Fruit fly (Drosophila melanogaster) whole organism, pupa: ENCODE results near the gene CG10237.

Experiments used
- CG10348 ChIP-seq: fragments of 200-800 bp; sonication (Bioruptor generic); IDR thresholded peaks from 2 replicates; pipeline ENCODE4 v1.3.6; 2022; ENCODE audit warnings: missing biosample characterization, missing genetic modification characterization
- CG12605 ChIP-seq: fragments of 200-800 bp; sonication (Bioruptor generic); IDR thresholded peaks from 2 replicates; pipeline ENCODE4 v1.3.6; 2022; ENCODE audit warnings: missing biosample characterization, missing genetic modification characterization
- CG13204 ChIP-seq: fragments of 200-800 bp; sonication (Bioruptor generic); optimal IDR thresholded peaks from 2 replicates; lab custom pipeline; 2018; ENCODE audit warnings: missing biosample characterization, mild to moderate bottlenecking, missing genetic modification characterization, moderate library complexity
- CG14655 ChIP-seq: fragments of 200-800 bp; sonication (Bioruptor generic); optimal IDR thresholded peaks from 3 replicates; lab custom pipeline; 2017; ENCODE audit warnings: mild to moderate bottlenecking, missing biosample characterization, missing genetic modification reagents, missing genetic modification characterization
- CG15710 ChIP-seq: fragments of 200-800 bp; sonication (Bioruptor generic); optimal IDR thresholded peaks from 2 replicates; lab custom pipeline; 2018; ENCODE audit warnings: missing biosample characterization, mild to moderate bottlenecking, missing genetic modification characterization, moderate library complexity
- CG17806 ChIP-seq: fragments of 200-800 bp; sonication (Bioruptor generic); optimal IDR thresholded peaks from 2 replicates; lab custom pipeline; 2018; ENCODE audit warnings: missing biosample characterization, mild to moderate bottlenecking, missing genetic modification characterization, moderate library complexity
- CG32121 ChIP-seq: fragments of 200-800 bp; sonication (Bioruptor generic); IDR thresholded peaks from 2 replicates; pipeline ENCODE4 v1.3.6; 2022; ENCODE audit warnings: missing biosample characterization, missing genetic modification characterization
- CG34367 ChIP-seq: fragments of 200-800 bp; sonication (Bioruptor generic); optimal IDR thresholded peaks from 2 replicates; lab custom pipeline; 2018; ENCODE audit warnings: missing biosample characterization, mild to moderate bottlenecking, missing genetic modification characterization
- CG4496 ChIP-seq: fragments of 200-800 bp; sonication (Bioruptor generic); IDR thresholded peaks from 3 replicates; pipeline ENCODE4 v1.3.6; 2022; ENCODE audit warnings: missing biosample characterization, missing genetic modification characterization
- CG8159 ChIP-seq: fragments of 200-800 bp; sonication (Bioruptor generic); optimal IDR thresholded peaks from 3 replicates; lab custom pipeline; 2018; ENCODE audit warnings: missing biosample characterization, mild to moderate bottlenecking, missing genetic modification characterization, moderate library complexity
- CG8301 ChIP-seq: fragments of 200-800 bp; sonication (Bioruptor generic); optimal IDR thresholded peaks from 2 replicates; lab custom pipeline; 2018; ENCODE audit warnings: missing biosample characterization, mild to moderate bottlenecking, missing genetic modification characterization
- CG9948 ChIP-seq: fragments of 200-800 bp; sonication (Bioruptor generic); optimal IDR thresholded peaks from 2 replicates; lab custom pipeline; 2018; ENCODE audit warnings: missing biosample characterization, mild to moderate bottlenecking, missing genetic modification characterization, moderate library complexity
- D1 ChIP-seq: fragments of 200-800 bp; sonication (Bioruptor generic); optimal IDR thresholded peaks from 2 replicates; lab custom pipeline; 2018; ENCODE audit warnings: missing biosample characterization, mild to moderate bottlenecking, missing genetic modification characterization, moderate library complexity
- EcR ChIP-seq: fragments of 200-800 bp; sonication (Bioruptor generic); optimal IDR thresholded peaks from 3 replicates; lab custom pipeline; 2019; ENCODE audit warnings: missing biosample characterization, missing genetic modification characterization, mild to moderate bottlenecking, moderate library complexity, missing genetic modification reagents
- Ets98B ChIP-seq: fragments of 200-800 bp; sonication (Bioruptor generic); IDR thresholded peaks from 2 replicates; pipeline ENCODE4 v1.3.6; 2022; ENCODE audit warnings: missing biosample characterization, missing genetic modification characterization
- Pif1A ChIP-seq: fragments of 200-800 bp; sonication (Bioruptor generic); optimal IDR thresholded peaks from 3 replicates; lab custom pipeline; 2016; ENCODE audit warnings: missing biosample characterization, missing genetic modification characterization
- Pif1B ChIP-seq: fragments of 200-800 bp; sonication (Bioruptor generic); optimal IDR thresholded peaks from 3 replicates; lab custom pipeline; 2016; ENCODE audit warnings: missing biosample characterization, missing genetic modification characterization
- Snoo ChIP-seq: fragments of 200-800 bp; sonication (Bioruptor generic); optimal IDR thresholded peaks from 3 replicates; lab custom pipeline; 2017; ENCODE audit warnings: missing biosample characterization, mild to moderate bottlenecking, missing genetic modification characterization, inconsistent platforms
- fd96Ca ChIP-seq: fragments of 200-800 bp; sonication (Bioruptor generic); IDR thresholded peaks from 3 replicates; pipeline ENCODE4 v1.3.6; 2022; ENCODE audit warnings: missing biosample characterization, missing genetic modification characterization
- gl ChIP-seq: fragments of 200-800 bp; sonication (Bioruptor generic); optimal IDR thresholded peaks from 2 replicates; lab custom pipeline; 2018; ENCODE audit warnings: missing biosample characterization, mild to moderate bottlenecking, missing genetic modification characterization
- rn ChIP-seq: fragments of 200-800 bp; sonication (Bioruptor generic); IDR thresholded peaks from 2 replicates; pipeline ENCODE4 v1.3.6; 2022; ENCODE audit warnings: missing biosample characterization, missing genetic modification characterization

Gene CG10237

dm6 chr2L:19442627-19443026, at the start of gene CG10237:
Gene CG10237, minus strand, starts transcription at chr2L:19442727.
- no peak for TF ChIP-seq Pif1B
- TF ChIP-seq CG14655 (GFP tag; lab: Kevin White, UChicago): no peak
- no peak for TF ChIP-seq CG32121 (GFP tag; lab: Robert Waterston, UW)
- TF ChIP-seq Pif1A: no peak
- TF ChIP-seq CG4496: no peak
- no peak for TF ChIP-seq CG10348
- no peak for TF ChIP-seq fd96Ca
- TF ChIP-seq gl (tag; lab: Kevin White, UChicago): no peak
- TF ChIP-seq, all 21 proteins: peak for 0

DNA sequence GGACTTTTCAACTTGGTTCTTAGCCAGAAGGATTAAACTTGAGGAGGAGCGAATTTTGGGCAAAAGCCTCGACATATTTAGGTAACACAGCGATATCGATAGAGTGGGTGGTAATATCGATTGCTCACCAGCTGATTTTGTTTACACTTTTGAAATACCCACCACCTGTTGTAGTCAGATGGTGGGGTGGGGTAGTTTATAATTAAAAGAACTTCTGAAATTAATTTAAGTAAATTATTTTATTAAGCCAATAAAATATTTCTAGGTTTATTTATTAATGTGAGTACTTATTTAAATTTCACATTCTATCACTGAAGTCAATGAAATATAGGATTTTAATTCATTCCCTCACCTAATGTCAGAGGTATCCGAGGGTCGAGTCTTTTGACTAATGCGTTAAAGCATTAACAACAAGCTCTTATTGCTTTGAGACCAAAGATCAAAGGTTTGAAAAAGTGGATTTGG, 47.5 kb upstream of the CG10237 start, which contains the start of the genes CG10194 and CG18094:
Gene CG10194, minus strand, starts transcription at position 108 of the 465 bp plus-strand sequence.
Gene CG18094, plus strand, starts transcription at position 266 of the 465 bp plus-strand sequence.
- TF ChIP-seq CG10348 (no peak), D1 (tag; lab: Kevin White, UChicago) (no peak), EcR (GFP tag; lab: Kevin White, UChicago) (no peak), CG12605 (peak; percentile 61), CG4496 (peak; percentile 40; the same call in 1 of the 3 replicates), CG32121 (GFP tag; lab: Robert Waterston, UW) (peak; percentile 50)

DNA sequence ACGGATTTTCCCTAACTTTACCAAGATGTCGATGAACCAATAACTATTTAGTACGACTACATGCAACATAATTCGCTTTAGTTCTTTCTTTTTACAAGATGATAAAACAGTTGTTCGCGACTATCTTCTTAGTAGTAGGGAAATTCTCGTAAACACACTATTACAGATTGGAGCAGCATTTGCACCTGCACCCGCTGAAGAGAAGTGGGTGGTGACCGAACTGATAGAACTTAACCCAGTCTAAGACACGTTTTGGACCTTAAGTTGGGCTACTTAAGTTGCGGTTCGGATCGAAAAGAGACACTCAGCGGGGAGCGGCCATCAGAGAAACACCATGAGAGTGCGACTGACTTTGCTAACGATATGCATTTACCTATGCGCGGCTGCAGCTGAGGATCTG, 44.7 kb upstream of the CG10237 start, which contains the start of gene CG13083:
Gene CG13083, plus strand, starts transcription at position 301 of the 400 bp plus-strand sequence.
- TF ChIP-seq CG8301 (tag; lab: Kevin White, UChicago): no peak
- TF ChIP-seq Pif1A: no peak
- TF ChIP-seq EcR (GFP tag; lab: Kevin White, UChicago): no peak
- TF ChIP-seq Pif1B: no peak
- no peak for TF ChIP-seq CG14655 (GFP tag; lab: Kevin White, UChicago)
- TF ChIP-seq CG32121 (GFP tag; lab: Robert Waterston, UW): no peak
- no peak for TF ChIP-seq gl (tag; lab: Kevin White, UChicago)
- no peak for TF ChIP-seq D1 (tag; lab: Kevin White, UChicago)
- no peak for TF ChIP-seq CG4496
- no peak for TF ChIP-seq rn
- TF ChIP-seq CG17806 (tag; lab: Kevin White, UChicago): no peak
- TF ChIP-seq CG10348: no peak
- no peak for TF ChIP-seq CG12605
- TF ChIP-seq CG34367 (tag; lab: Kevin White, UChicago): no peak
- no peak for TF ChIP-seq fd96Ca
- no peak for TF ChIP-seq CG13204 (GFP tag; lab: Kevin White, UChicago)
- TF ChIP-seq Ets98B (GFP tag; lab: Robert Waterston, UW): no peak
- TF ChIP-seq CG8159: no peak
- TF ChIP-seq CG15710 (tag; lab: Kevin White, UChicago): no peak

DNA sequence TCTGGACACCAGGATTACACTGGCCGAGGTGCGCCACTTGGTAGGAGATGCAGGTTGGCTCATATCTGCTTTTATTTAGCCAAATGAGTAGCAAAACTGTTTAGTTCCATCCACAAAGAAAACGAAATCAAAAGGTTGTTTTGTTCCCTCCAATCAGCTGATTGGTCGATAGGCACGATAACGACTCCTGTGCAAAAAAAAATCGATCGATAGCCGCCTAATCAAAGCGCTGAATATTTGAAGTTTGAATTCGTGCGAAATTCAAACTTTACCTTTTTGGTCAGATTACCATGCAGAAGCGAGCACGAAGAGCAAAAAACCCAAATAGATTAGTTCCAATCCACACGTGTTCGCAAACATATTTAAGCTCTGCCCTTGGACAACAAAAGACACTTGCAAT, 42.0 kb upstream of the CG10237 start, which contains the start of the genes CG10195 and CG13084:
Gene CG10195, minus strand, starts transcription at position 167 of the 400 bp plus-strand sequence.
Gene CG13084, plus strand, starts transcription at position 392 of the 400 bp plus-strand sequence.
- TF ChIP-seq Snoo (tag; lab: Kevin White, UChicago) (no peak), CG8301 (tag; lab: Kevin White, UChicago) (no peak), rn (no peak), CG9948 (tag; lab: Kevin White, UChicago) (no peak), CG17806 (tag; lab: Kevin White, UChicago) (no peak), CG32121 (GFP tag; lab: Robert Waterston, UW) (no peak), CG10348 (no peak), EcR (GFP tag; lab: Kevin White, UChicago) (no peak), gl (tag; lab: Kevin White, UChicago) (no peak), CG15710 (tag; lab: Kevin White, UChicago) (no peak), D1 (tag; lab: Kevin White, UChicago) (no peak), CG14655 (GFP tag; lab: Kevin White, UChicago) (no peak), Pif1B (no peak), CG13204 (GFP tag; lab: Kevin White, UChicago) (no peak), CG12605 (no peak), CG34367 (tag; lab: Kevin White, UChicago) (no peak), CG4496 (no peak), CG8159 (no peak)

dm6 chr2L:19480406-19481334, 38.1 kb upstream of the CG10237 start:
- TF ChIP-seq CG17806 (tag; lab: Kevin White, UChicago): no peak
- TF ChIP-seq D1 (tag; lab: Kevin White, UChicago): no peak
- TF ChIP-seq CG4496: no peak
- TF ChIP-seq CG13204 (GFP tag; lab: Kevin White, UChicago): no peak
- no peak for TF ChIP-seq Pif1B
- no peak for TF ChIP-seq EcR (GFP tag; lab: Kevin White, UChicago)
- TF ChIP-seq Ets98B (GFP tag; lab: Robert Waterston, UW): no peak
- TF ChIP-seq CG8159: no peak
- no peak for TF ChIP-seq Snoo (tag; lab: Kevin White, UChicago)
- TF ChIP-seq CG12605: no peak
- no peak for TF ChIP-seq fd96Ca
- no peak for TF ChIP-seq rn
- TF ChIP-seq CG15710 (tag; lab: Kevin White, UChicago): no peak
- no peak for TF ChIP-seq gl (tag; lab: Kevin White, UChicago)
- TF ChIP-seq CG14655 (GFP tag; lab: Kevin White, UChicago): no peak
- no peak for TF ChIP-seq CG34367 (tag; lab: Kevin White, UChicago)
- TF ChIP-seq Pif1A: no peak
- TF ChIP-seq CG10348: no peak
- TF ChIP-seq, all 21 proteins: peak for 0
